Fruit fly (Drosophila melanogaster): ENCODE measurements around the gene Cyp313a4.

dm6 chr3R:12688116-12688515, 6.9 kb upstream of the Cyp313a4 start:
- TF ChIP-seq ovo (GFP tag; optimal IDR thresholded peaks at IDR 0.05), result no peak
- no peak for TF ChIP-seq tj (GFP tag; optimal IDR thresholded peaks at IDR 0.05)
- no peak for TF ChIP-seq Clk (GFP tag; optimal IDR thresholded peaks at IDR 0.05)
- no peak for TF ChIP-seq Hr96 (GFP tag; optimal IDR thresholded peaks at IDR 0.05)
- no peak for TF ChIP-seq bab1 (GFP tag; optimal IDR thresholded peaks at IDR 0.05)
- no peak for TF ChIP-seq cnc (optimal IDR thresholded peaks at IDR 0.05)
